Worm (Caenorhabditis elegans) whole organism, midembryonic: ENCODE results near the gene clec-241.

ENCODE experiments used
- T22C8.4 ChIP-seq: fragments of 200-800 bp; sonication (Bioruptor generic); IDR thresholded peaks from 2 replicates; pipeline ENCODE4 v1.3.6; 2022; ENCODE audit warnings: missing genetic modification characterization, missing compliant biosample characterization
- cog-1 ChIP-seq: sonication (generic microtip); optimal IDR thresholded peaks from 2 replicates; lab custom pipeline; 2016; ENCODE audit warnings: missing genetic modification characterization, missing compliant biosample characterization
- flt-1 ChIP-seq: fragments of 200-800 bp; sonication (Bioruptor generic); IDR thresholded peaks from 2 replicates; pipeline ENCODE4 v1.3.6; 2022; ENCODE audit warnings: missing genetic modification characterization, missing compliant biosample characterization
- klf-2 ChIP-seq: fragments of 200-800 bp; sonication (Bioruptor generic); conservative IDR thresholded peaks from 2 replicates; pipeline ENCODE4 v1.3.6; 2022; ENCODE audit warnings: missing genetic modification reagents, missing genetic modification characterization, missing compliant biosample characterization
- med-1 ChIP-seq: sonication (generic microtip); optimal IDR thresholded peaks from 2 replicates; lab custom pipeline; 2017; ENCODE audit warnings: missing genetic modification characterization, mild to moderate bottlenecking, missing compliant biosample characterization, antibody characterized with exemption, missing genetic modification reagents; ENCODE audit not compliant: insufficient read depth
- ref-1 ChIP-seq: fragments of 200-800 bp; sonication (Bioruptor generic); conservative IDR thresholded peaks from 2 replicates; pipeline ENCODE4 v1.3.6; 2022; ENCODE audit warnings: missing genetic modification reagents, missing genetic modification characterization, missing compliant biosample characterization
- tab-1 ChIP-seq: fragments of 200-800 bp; sonication (Bioruptor generic); IDR thresholded peaks from 2 replicates; pipeline ENCODE4 v1.3.6; 2022; ENCODE audit warnings: missing genetic modification characterization, missing compliant biosample characterization
- ztf-23 ChIP-seq: fragments of 200-800 bp; sonication (Bioruptor generic); IDR thresholded peaks from 2 replicates; pipeline ENCODE4 v1.3.6; 2022; ENCODE audit warnings: missing genetic modification reagents, missing genetic modification characterization, missing compliant biosample characterization
- ztf-29 ChIP-seq: fragments of 200-800 bp; sonication (Bioruptor generic); IDR thresholded peaks from 2 replicates; pipeline ENCODE4 v1.3.6; 2022; ENCODE audit warnings: missing genetic modification reagents, missing genetic modification characterization, missing compliant biosample characterization

The clec-241 gene

ce11 chrV:17001167-17001566, 12.0 kb downstream of the clec-241 start, which contains the start of gene sri-9:
sri-9 (plus strand) TSS chrV:17001467.
- TF ChIP-seq med-1 (GFP tag; lab: Kevin White, UChicago) (no peak), T22C8.4 (GFP tag; lab: Robert Waterston, UW) (no peak), klf-2 (GFP tag; lab: Robert Waterston, UW) (no peak), ztf-29 (no peak), ztf-23 (no peak), ref-1 (GFP tag; lab: Robert Waterston, UW) (no peak), cog-1 (tag; lab: Kevin White, UChicago) (no peak), flt-1 (no peak), tab-1 (GFP tag; lab: Robert Waterston, UW) (no peak)

- TF ChIP-seq flt-1, result no peak
These were observed 12.5 kb downstream of the clec-241 start for ce11 chrV:17000635-17001034.

- no peak for TF ChIP-seq ztf-29
These were observed 12.9 kb downstream of the clec-241 start, which contains the start of gene str-217 for ce11 chrV:17000204-17000603. str-217 (minus strand) TSS chrV:17000304.

- no peak for TF ChIP-seq ztf-29
- TF ChIP-seq ztf-23, result no peak
- TF ChIP-seq tab-1 (GFP tag; lab: Robert Waterston, UW), result no peak
- TF ChIP-seq flt-1, result no peak
- no peak for TF ChIP-seq med-1 (GFP tag; lab: Kevin White, UChicago)
- no peak for TF ChIP-seq T22C8.4 (GFP tag; lab: Robert Waterston, UW)
- no peak for TF ChIP-seq ref-1 (GFP tag; lab: Robert Waterston, UW)
- TF ChIP-seq klf-2 (GFP tag; lab: Robert Waterston, UW), result no peak
- no peak for TF ChIP-seq cog-1 (tag; lab: Kevin White, UChicago)
These were observed 20.7 kb downstream of the clec-241 start for ce11 chrV:16992383-16992782.

- TF ChIP-seq ref-1 (GFP tag; lab: Robert Waterston, UW) (no peak), ztf-23 (no peak), T22C8.4 (GFP tag; lab: Robert Waterston, UW) (no peak), tab-1 (GFP tag; lab: Robert Waterston, UW) (no peak), klf-2 (GFP tag; lab: Robert Waterston, UW) (no peak), cog-1 (tag; lab: Kevin White, UChicago) (no peak), med-1 (GFP tag; lab: Kevin White, UChicago) (no peak), flt-1 (no peak), ztf-29 (no peak)
These were observed 21.4 kb downstream of the clec-241 start, which contains the start of gene srz-95 for ce11 chrV:16991734-16992133. srz-95 (plus strand) TSS chrV:16992034.

ce11 chrV:16988614-16989013, 24.5 kb downstream of the clec-241 start, which contains the start of gene Y102A5C.27:
Y102A5C.27 (minus strand) TSS chrV:16988714.
- no peak for TF ChIP-seq cog-1 (tag; lab: Kevin White, UChicago)
- no peak for TF ChIP-seq ztf-23
- no peak for TF ChIP-seq klf-2 (GFP tag; lab: Robert Waterston, UW)
- no peak for TF ChIP-seq med-1 (GFP tag; lab: Kevin White, UChicago)
- TF ChIP-seq tab-1 (GFP tag; lab: Robert Waterston, UW), result no peak
- no peak for TF ChIP-seq T22C8.4 (GFP tag; lab: Robert Waterston, UW)
- TF ChIP-seq ref-1 (GFP tag; lab: Robert Waterston, UW), result no peak
- no peak for TF ChIP-seq ztf-29
- TF ChIP-seq flt-1, result no peak

ce11 chrV:16987783-16988182, 25.3 kb downstream of the clec-241 start:
- TF ChIP-seq ztf-29 (no peak), klf-2 (GFP tag; lab: Robert Waterston, UW) (no peak), med-1 (GFP tag; lab: Kevin White, UChicago) (no peak), ztf-23 (no peak), cog-1 (tag; lab: Kevin White, UChicago) (no peak), tab-1 (GFP tag; lab: Robert Waterston, UW) (no peak), T22C8.4 (GFP tag; lab: Robert Waterston, UW) (no peak), flt-1 (no peak), ref-1 (GFP tag; lab: Robert Waterston, UW) (no peak)

ce11 chrV:16987035-16987434, 26.1 kb downstream of the clec-241 start, which contains the start of gene Y102A5C.40:
Y102A5C.40 (minus strand) TSS chrV:16987135.
- TF ChIP-seq med-1 (GFP tag; lab: Kevin White, UChicago) (no peak), ztf-23 (no peak), tab-1 (GFP tag; lab: Robert Waterston, UW) (no peak), T22C8.4 (GFP tag; lab: Robert Waterston, UW) (no peak)

ce11 chrV:16980368-16980767, 32.8 kb downstream of the clec-241 start, which contains the start of gene srz-54:
srz-54 (plus strand) TSS chrV:16980668.
- TF ChIP-seq ztf-29, result no peak

ce11 chrV:16974919-16975318, 38.2 kb downstream of the clec-241 start, which contains the start of gene srx-54:
srx-54 (plus strand) TSS chrV:16975219.
- TF ChIP-seq flt-1 (no peak), klf-2 (GFP tag; lab: Robert Waterston, UW) (no peak), ztf-29 (no peak), T22C8.4 (GFP tag; lab: Robert Waterston, UW) (no peak), ref-1 (GFP tag; lab: Robert Waterston, UW) (no peak), tab-1 (GFP tag; lab: Robert Waterston, UW) (no peak), med-1 (GFP tag; lab: Kevin White, UChicago) (no peak), cog-1 (tag; lab: Kevin White, UChicago) (no peak), ztf-23 (no peak)

ce11 chrV:16973338-16973737, 39.8 kb downstream of the clec-241 start:
- TF ChIP-seq med-1 (GFP tag; lab: Kevin White, UChicago), result no peak
- TF ChIP-seq flt-1, result no peak
- no peak for TF ChIP-seq tab-1 (GFP tag; lab: Robert Waterston, UW)
- no peak for TF ChIP-seq T22C8.4 (GFP tag; lab: Robert Waterston, UW)
- TF ChIP-seq klf-2 (GFP tag; lab: Robert Waterston, UW), result no peak
- TF ChIP-seq cog-1 (tag; lab: Kevin White, UChicago), result no peak
- no peak for TF ChIP-seq ref-1 (GFP tag; lab: Robert Waterston, UW)
- no peak for TF ChIP-seq ztf-23
- TF ChIP-seq ztf-29, result no peak
